Worm (Caenorhabditis elegans): ENCODE measurements around the gene asns-2.

ce11 chrX:8786687-8787086, 35.9 kb upstream of the asns-2 start:
- no peak for TF ChIP-seq cog-1 (tag; optimal IDR thresholded peaks at IDR 0.05)
- no peak for TF ChIP-seq ref-1 (GFP tag; conservative IDR thresholded peaks at IDR 0.05)
- no peak for TF ChIP-seq med-1 (GFP tag; optimal IDR thresholded peaks at IDR 0.05; ENCODE audit: insufficient read depth)
- no peak for TF ChIP-seq ztf-23 (GFP tag; IDR thresholded peaks at IDR 0.05)
- no peak for TF ChIP-seq flt-1 (GFP tag; IDR thresholded peaks at IDR 0.05)
- TF ChIP-seq klf-2 (GFP tag; conservative IDR thresholded peaks at IDR 0.05), result no peak
- no peak for TF ChIP-seq ztf-29 (GFP tag; IDR thresholded peaks at IDR 0.05)
- no peak for TF ChIP-seq T22C8.4 (GFP tag; IDR thresholded peaks at IDR 0.05)
